Fruit fly (Drosophila melanogaster) whole organism, embryonic: ENCODE data around the gene Bet3.
A peak's percentile ranks its signal among the peaks of the same experiment; 100 is the strongest.

Experiments
- Atf3 ChIP-seq: fragments of 200-800 bp; sonication (Bioruptor generic); optimal IDR thresholded peaks from 3 replicates; lab custom pipeline; 2016; ENCODE audit warnings: missing biosample characterization, missing genetic modification characterization
- CG11398 ChIP-seq: fragments of 200-800 bp; sonication (Bioruptor generic); optimal IDR thresholded peaks from 2 replicates; lab custom pipeline; 2016; ENCODE audit warnings: missing biosample characterization, missing genetic modification characterization
- CG2120 ChIP-seq: fragments of 200-800 bp; sonication (Bioruptor generic); optimal IDR thresholded peaks from 3 replicates; lab custom pipeline; 2016; ENCODE audit warnings: missing biosample characterization, missing genetic modification characterization
- Dll ChIP-seq: fragments of 200-800 bp; sonication (Bioruptor generic); IDR thresholded peaks from 4 replicates; pipeline ENCODE4 v1.3.6; 2022; ENCODE audit warnings: missing biosample characterization, missing genetic modification characterization; ENCODE audit not compliant: partially characterized antibody
- Eip74EF ChIP-seq, 2 experiments: fragments of 200-800 bp in 1 of 2; fragments of >200 bp in 1 of 2; sonication (Bioruptor generic) in 1 of 2; optimal IDR thresholded peaks; 2 replicates each; lab custom pipeline; 2017 to 2019; ENCODE audit warnings: missing biosample characterization in 2 of 2, missing genetic modification characterization in 2 of 2, mild to moderate bottlenecking in 1 of 2, moderate library complexity in 1 of 2
- Fer2 ChIP-seq: fragments of 200-800 bp; sonication (Bioruptor generic); optimal IDR thresholded peaks from 2 replicates; lab custom pipeline; 2018; ENCODE audit warnings: missing biosample characterization, mild to moderate bottlenecking, missing genetic modification characterization, moderate library complexity
- dpn ChIP-seq, 2 experiments: fragments of 200-800 bp; sonication (Bioruptor generic); optimal IDR thresholded peaks; 3 replicates each; lab custom pipeline; 2016; ENCODE audit warnings: missing biosample characterization in 2 of 2, missing genetic modification characterization in 2 of 2
- hb ChIP-seq: fragments of 200-800 bp; sonication (Bioruptor generic); IDR thresholded peaks from 3 replicates; pipeline ENCODE4 v1.3.6; 2022; ENCODE audit warnings: missing biosample characterization, missing genetic modification characterization; ENCODE audit not compliant: partially characterized antibody
- pzg ChIP-seq: fragments of 200-800 bp; sonication (Bioruptor generic); optimal IDR thresholded peaks from 3 replicates; lab custom pipeline; 2018; ENCODE audit warnings: missing biosample characterization, mild to moderate bottlenecking, missing genetic modification characterization, moderate library complexity
- sima ChIP-seq: fragments of 200-800 bp; sonication (Bioruptor generic); optimal IDR thresholded peaks from 2 replicates; lab custom pipeline; 2016; ENCODE audit warnings: missing biosample characterization, missing genetic modification characterization
- toy ChIP-seq: fragments of 200-800 bp; sonication (Bioruptor generic); IDR thresholded peaks from 2 replicates; pipeline ENCODE4 v1.3.6; 2022; ENCODE audit warnings: missing biosample characterization, missing genetic modification characterization
- ttk ChIP-seq: fragments of 200-800 bp; sonication (Bioruptor generic); IDR thresholded peaks from 2 replicates; pipeline ENCODE4 v2.1.2; 2022; ENCODE audit warnings: missing biosample characterization, missing genetic modification characterization
- tup ChIP-seq: fragments of 200-800 bp; sonication (Bioruptor generic); optimal IDR thresholded peaks from 2 replicates; lab custom pipeline; 2016; ENCODE audit warnings: missing biosample characterization, mild to moderate bottlenecking, missing genetic modification characterization, moderate library complexity

- no peak for TF ChIP-seq Eip74EF (GFP tag; optimal IDR thresholded peaks at IDR 0.05; lab: Kevin White, UChicago)
- TF ChIP-seq tup (GFP tag; lab: Kevin White, UChicago): no peak
- TF ChIP-seq ttk (GFP tag; lab: Robert Waterston, UW): 0 out of 2 replicates have a peak, but pooled peaks have one; percentile 5
- no peak for TF ChIP-seq Fer2 (tag; lab: Kevin White, UChicago)
- no peak for TF ChIP-seq CG11398 (GFP tag; lab: Kevin White, UChicago)
- TF ChIP-seq Dll (GFP tag; lab: Robert Waterston, UW): no peak
- no peak for TF ChIP-seq pzg
- no peak for TF ChIP-seq toy (GFP tag; lab: Robert Waterston, UW)
- no peak for TF ChIP-seq dpn (GFP tag; optimal IDR thresholded peaks at IDR 0.05; lab: Kevin White, UChicago)
- TF ChIP-seq hb (GFP tag; lab: Robert Waterston, UW): no peak
- no peak for TF ChIP-seq Atf3
- no peak for TF ChIP-seq CG2120 (GFP tag; lab: Kevin White, UChicago)
- no peak for TF ChIP-seq sima
These were observed 22.7 kb downstream of the Bet3 start for dm6 chr3L:9419328-9419727.
